Worm (Caenorhabditis elegans) whole organism, midembryonic: ENCODE data around the gene clc-25.

ENCODE experiments used
- T22C8.4 ChIP-seq: fragments of 200-800 bp; sonication (Bioruptor generic); IDR thresholded peaks from 2 replicates; pipeline ENCODE4 v1.3.6; 2022; ENCODE audit warnings: missing genetic modification characterization, missing compliant biosample characterization
- cog-1 ChIP-seq: sonication (generic microtip); optimal IDR thresholded peaks from 2 replicates; lab custom pipeline; 2016; ENCODE audit warnings: missing genetic modification characterization, missing compliant biosample characterization
- flt-1 ChIP-seq: fragments of 200-800 bp; sonication (Bioruptor generic); IDR thresholded peaks from 2 replicates; pipeline ENCODE4 v1.3.6; 2022; ENCODE audit warnings: missing genetic modification characterization, missing compliant biosample characterization
- klf-2 ChIP-seq: fragments of 200-800 bp; sonication (Bioruptor generic); conservative IDR thresholded peaks from 2 replicates; pipeline ENCODE4 v1.3.6; 2022; ENCODE audit warnings: missing genetic modification reagents, missing genetic modification characterization, missing compliant biosample characterization
- med-1 ChIP-seq: sonication (generic microtip); optimal IDR thresholded peaks from 2 replicates; lab custom pipeline; 2017; ENCODE audit warnings: missing genetic modification characterization, mild to moderate bottlenecking, missing compliant biosample characterization, antibody characterized with exemption, missing genetic modification reagents; ENCODE audit not compliant: insufficient read depth
- ref-1 ChIP-seq: fragments of 200-800 bp; sonication (Bioruptor generic); conservative IDR thresholded peaks from 2 replicates; pipeline ENCODE4 v1.3.6; 2022; ENCODE audit warnings: missing genetic modification reagents, missing genetic modification characterization, missing compliant biosample characterization
- tab-1 ChIP-seq: fragments of 200-800 bp; sonication (Bioruptor generic); IDR thresholded peaks from 2 replicates; pipeline ENCODE4 v1.3.6; 2022; ENCODE audit warnings: missing genetic modification characterization, missing compliant biosample characterization
- ztf-23 ChIP-seq: fragments of 200-800 bp; sonication (Bioruptor generic); IDR thresholded peaks from 2 replicates; pipeline ENCODE4 v1.3.6; 2022; ENCODE audit warnings: missing genetic modification reagents, missing genetic modification characterization, missing compliant biosample characterization
- ztf-29 ChIP-seq: fragments of 200-800 bp; sonication (Bioruptor generic); IDR thresholded peaks from 2 replicates; pipeline ENCODE4 v1.3.6; 2022; ENCODE audit warnings: missing genetic modification reagents, missing genetic modification characterization, missing compliant biosample characterization

ce11 chrIII:1054096-1054495 is 27.9 kb upstream of the clc-25 start:
- TF ChIP-seq ztf-29 (GFP tag; lab: Robert Waterston, UW) (0 out of 2 replicates have a peak, but pooled peaks have one; percentile 6), flt-1 (GFP tag; lab: Robert Waterston, UW) (no peak), ref-1 (GFP tag; lab: Robert Waterston, UW) (no peak), klf-2 (GFP tag; lab: Robert Waterston, UW) (no peak), tab-1 (0 out of 2 replicates have a peak, but pooled peaks have one; percentile 25), ztf-23 (GFP tag; lab: Robert Waterston, UW) (0 out of 2 replicates have a peak, but pooled peaks have one; percentile 45), med-1 (GFP tag; lab: Kevin White, UChicago) (no peak), T22C8.4 (GFP tag; lab: Robert Waterston, UW) (no peak), cog-1 (tag; lab: Kevin White, UChicago) (no peak)
